Fruit fly (Drosophila melanogaster) whole organism, adult: Measurements from ENCODE around the gene CG33281.

Experiments
- CG11617 ChIP-seq: fragments of 200-800 bp; sonication (Bioruptor generic); optimal IDR thresholded peaks from 2 replicates; lab custom pipeline; 2017; ENCODE audit warnings: mild to moderate bottlenecking, missing biosample characterization, missing genetic modification reagents, missing genetic modification characterization
- CG12768 ChIP-seq: fragments of 200-800 bp; sonication (Bioruptor generic); optimal IDR thresholded peaks from 2 replicates; lab custom pipeline; 2017; ENCODE audit warnings: missing biosample characterization, missing genetic modification characterization, mild to moderate bottlenecking, moderate library complexity, missing genetic modification reagents
- CG14711 ChIP-seq: fragments of 200-800 bp; sonication (Bioruptor generic); optimal IDR thresholded peaks from 2 replicates; lab custom pipeline; 2018; ENCODE audit warnings: missing biosample characterization, mild to moderate bottlenecking, missing genetic modification characterization, moderate library complexity
- CG1620 ChIP-seq: fragments of 200-800 bp; sonication (Bioruptor generic); optimal IDR thresholded peaks from 2 replicates; lab custom pipeline; 2016; ENCODE audit warnings: missing biosample characterization, missing genetic modification characterization
- CG33017 ChIP-seq: fragments of 200-800 bp; sonication (Bioruptor generic); optimal IDR thresholded peaks from 2 replicates; lab custom pipeline; 2018; ENCODE audit warnings: missing biosample characterization, mild to moderate bottlenecking, missing genetic modification characterization, moderate library complexity
- CG5204 ChIP-seq: fragments of 200-800 bp; sonication (Bioruptor generic); optimal IDR thresholded peaks from 2 replicates; lab custom pipeline; 2016; ENCODE audit warnings: missing biosample characterization, missing genetic modification characterization
- CG7045 ChIP-seq: fragments of 200-800 bp; sonication (Bioruptor generic); optimal IDR thresholded peaks from 2 replicates; lab custom pipeline; 2017; ENCODE audit warnings: missing biosample characterization, mild to moderate bottlenecking, missing genetic modification characterization
- CG7101 ChIP-seq: fragments of 200-800 bp; sonication (Bioruptor generic); optimal IDR thresholded peaks from 2 replicates; lab custom pipeline; 2018; ENCODE audit warnings: missing biosample characterization, mild to moderate bottlenecking, missing genetic modification characterization, moderate library complexity
- Clk ChIP-seq: fragments of 200-800 bp; sonication (Bioruptor generic); optimal IDR thresholded peaks from 2 replicates; lab custom pipeline; 2017; ENCODE audit warnings: missing biosample characterization, missing genetic modification characterization
- Crg-1 ChIP-seq: fragments of 200-800 bp; sonication (Bioruptor generic); optimal IDR thresholded peaks from 2 replicates; lab custom pipeline; 2016; ENCODE audit warnings: missing biosample characterization, missing genetic modification characterization
- Hr96 ChIP-seq: fragments of 200-800 bp; sonication (Bioruptor generic); optimal IDR thresholded peaks from 2 replicates; lab custom pipeline; 2016; ENCODE audit warnings: missing biosample characterization, missing genetic modification characterization
- Mnt ChIP-seq: fragments of 200-800 bp; sonication (Bioruptor generic); optimal IDR thresholded peaks from 2 replicates; lab custom pipeline; 2016; ENCODE audit warnings: missing biosample characterization, mild to moderate bottlenecking, missing genetic modification characterization
- bab1 ChIP-seq: fragments of 200-800 bp; sonication (Bioruptor generic); optimal IDR thresholded peaks from 3 replicates; lab custom pipeline; 2019; ENCODE audit warnings: missing biosample characterization, mild to moderate bottlenecking, missing genetic modification characterization, moderate library complexity
- cic ChIP-seq: fragments of 200-800 bp; sonication (Bioruptor generic); optimal IDR thresholded peaks from 2 replicates; lab custom pipeline; 2017; ENCODE audit warnings: missing biosample characterization, mild to moderate bottlenecking, missing genetic modification characterization, moderate library complexity
- cnc ChIP-seq, 2 experiments: fragments of >200 bp; optimal IDR thresholded peaks; 2 replicates each; lab custom pipeline; 2017
- kay ChIP-seq: fragments of 200-800 bp; sonication (Bioruptor generic); peaks from one replicate; lab custom pipeline; 2016; ENCODE audit warnings: missing biosample characterization, missing genetic modification characterization, borderline replicate concordance
- ovo ChIP-seq: fragments of 200-800 bp; sonication (Bioruptor generic); optimal IDR thresholded peaks from 2 replicates; lab custom pipeline; 2016; ENCODE audit warnings: missing biosample characterization, missing genetic modification characterization
- pad ChIP-seq: fragments of 200-800 bp; sonication (Bioruptor generic); optimal IDR thresholded peaks from 3 replicates; lab custom pipeline; 2017; ENCODE audit warnings: missing biosample characterization, missing genetic modification characterization, mild to moderate bottlenecking, moderate library complexity, missing genetic modification reagents
- tj ChIP-seq: fragments of 200-800 bp; sonication (Bioruptor generic); optimal IDR thresholded peaks from 3 replicates; lab custom pipeline; 2017; ENCODE audit warnings: missing biosample characterization, mild to moderate bottlenecking, missing genetic modification characterization, moderate library complexity
- toe ChIP-seq: fragments of 200-800 bp; sonication (Bioruptor generic); optimal IDR thresholded peaks from 2 replicates; lab custom pipeline; 2016; ENCODE audit warnings: missing biosample characterization, missing genetic modification characterization

CG33281 gene

dm6 chr2L:3332514-3332913, 8.5 kb downstream of the CG33281 start, which contains the start of gene CG15408:
Gene CG15408 (plus strand): TSS chr2L:3332814.
- TF ChIP-seq CG11617 = no peak
- TF ChIP-seq CG5204 = no peak
- no peak for TF ChIP-seq toe (GFP tag; lab: Kevin White, UChicago)
- TF ChIP-seq bab1 (GFP tag; lab: Kevin White, UChicago) = no peak
- no peak for TF ChIP-seq CG7045 (GFP tag; lab: Kevin White, UChicago)
- no peak for TF ChIP-seq CG14711 (tag; lab: Kevin White, UChicago)

DNA sequence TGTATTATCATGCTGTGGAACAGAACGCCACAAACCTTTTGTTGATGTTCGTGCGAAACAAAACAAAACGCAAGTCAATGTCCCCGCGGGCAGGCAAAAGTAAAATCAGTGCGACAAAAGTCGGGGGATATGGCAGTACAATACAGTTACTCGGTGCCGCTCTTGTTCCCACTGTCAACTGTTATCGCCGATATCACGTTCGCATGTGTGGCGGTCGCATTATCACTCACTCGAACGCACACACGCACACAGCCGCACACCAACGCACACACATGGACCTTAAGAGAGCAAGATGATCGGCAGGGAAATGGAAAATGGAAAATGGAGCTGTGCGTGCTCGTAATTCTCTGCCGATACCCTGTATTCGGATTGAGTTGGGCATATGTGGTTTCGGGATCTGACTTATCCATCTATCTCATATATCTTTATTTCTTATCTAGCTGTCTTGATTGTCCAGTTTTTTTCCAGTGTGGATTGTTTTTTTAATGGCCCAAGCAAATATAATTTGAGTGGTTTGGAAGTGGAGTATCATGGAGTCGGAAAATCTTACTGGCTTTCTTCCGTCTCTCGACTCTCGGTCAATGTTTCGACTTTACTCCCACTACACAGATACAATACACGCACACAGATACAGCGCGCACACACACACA, 14.7 kb downstream of the CG33281 start:
- TF ChIP-seq Clk (no peak), CG1620 (GFP tag; lab: Kevin White, UChicago) (no peak), CG12768 (GFP tag; lab: Kevin White, UChicago) (no peak), pad (GFP tag; lab: Kevin White, UChicago) (no peak), CG5204 (no peak)

dm6 chr2L:3339420-3339819, 15.4 kb downstream of the CG33281 start:
- TF ChIP-seq ovo (GFP tag; lab: Kevin White, UChicago) (no peak), Clk (no peak), CG7045 (GFP tag; lab: Kevin White, UChicago) (no peak), tj (GFP tag; lab: Kevin White, UChicago) (no peak), Hr96 (no peak), CG12768 (GFP tag; lab: Kevin White, UChicago) (no peak), CG33017 (tag; lab: Kevin White, UChicago) (no peak), bab1 (GFP tag; lab: Kevin White, UChicago) (no peak), cnc (optimal IDR thresholded peaks at IDR 0.05; lab: Kevin White, UChicago) (no peak), CG14711 (tag; lab: Kevin White, UChicago) (no peak)

DNA sequence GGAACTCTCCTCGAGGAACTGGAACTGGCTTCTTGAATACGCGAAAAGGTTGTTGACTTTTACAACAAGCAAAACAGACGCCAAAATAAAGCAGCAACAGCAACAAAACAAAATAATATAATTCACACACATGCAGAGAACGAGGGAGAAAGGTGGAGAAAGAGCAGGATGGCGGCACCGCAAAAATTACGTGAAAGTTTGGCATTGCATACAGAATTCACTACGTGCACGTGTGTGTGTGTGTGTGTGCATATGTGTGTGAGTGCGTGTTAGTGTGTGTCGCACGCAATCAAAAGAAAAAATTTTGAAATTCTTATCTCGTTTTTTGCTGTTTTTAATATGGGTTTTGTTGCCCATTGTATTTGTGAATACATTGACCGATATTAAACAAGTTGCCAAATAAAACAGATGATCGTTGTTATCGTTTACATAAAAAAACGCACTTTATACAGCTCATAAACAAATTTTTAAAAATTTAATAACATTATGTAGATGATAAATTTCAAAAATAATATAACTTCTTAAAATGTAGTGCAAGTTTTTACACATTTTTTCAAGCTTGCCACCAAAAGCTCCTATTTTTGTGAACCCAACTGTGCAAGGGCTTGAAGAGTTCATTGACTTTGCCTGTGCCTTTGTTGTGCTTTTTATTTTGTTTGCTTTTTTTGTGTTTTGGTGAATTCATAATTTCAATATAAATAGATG, 17.3 kb downstream of the CG33281 start:
- TF ChIP-seq bab1 (GFP tag; lab: Kevin White, UChicago) (no peak), CG7101 (tag; lab: Kevin White, UChicago) (no peak), kay (GFP tag; lab: Kevin White, UChicago) (no peak), CG5204 (no peak), Mnt (no peak), toe (GFP tag; lab: Kevin White, UChicago) (no peak), Crg-1 (GFP tag; lab: Kevin White, UChicago) (no peak), cnc (optimal IDR thresholded peaks at IDR 0.05; lab: Kevin White, UChicago) (no peak), Clk (no peak), CG33017 (tag; lab: Kevin White, UChicago) (no peak), cic (GFP tag; lab: Kevin White, UChicago) (no peak), tj (GFP tag; lab: Kevin White, UChicago) (no peak), CG12768 (GFP tag; lab: Kevin White, UChicago) (no peak), CG7045 (GFP tag; lab: Kevin White, UChicago) (no peak), CG1620 (GFP tag; lab: Kevin White, UChicago) (no peak), Hr96 (no peak), pad (GFP tag; lab: Kevin White, UChicago) (no peak), CG11617 (no peak), ovo (GFP tag; lab: Kevin White, UChicago) (no peak)

- TF ChIP-seq CG12768 (GFP tag; lab: Kevin White, UChicago) = no peak
- no peak for TF ChIP-seq cnc (optimal IDR thresholded peaks at IDR 0.05; lab: Kevin White, UChicago)
- TF ChIP-seq CG33017 (tag; lab: Kevin White, UChicago) = no peak
- no peak for TF ChIP-seq toe (GFP tag; lab: Kevin White, UChicago)
- no peak for TF ChIP-seq CG11617
- no peak for TF ChIP-seq CG14711 (tag; lab: Kevin White, UChicago)
- no peak for TF ChIP-seq kay (GFP tag; lab: Kevin White, UChicago)
- no peak for TF ChIP-seq Mnt
- no peak for TF ChIP-seq tj (GFP tag; lab: Kevin White, UChicago)
These were observed 18.3 kb downstream of the CG33281 start for dm6 chr2L:3342369-3342768.

- peak; percentile 66 for TF ChIP-seq tj (GFP tag; lab: Kevin White, UChicago)
- no peak for TF ChIP-seq CG14711 (tag; lab: Kevin White, UChicago)
These were observed 21.9 kb downstream of the CG33281 start for dm6 chr2L:3345763-3346482.

DNA sequence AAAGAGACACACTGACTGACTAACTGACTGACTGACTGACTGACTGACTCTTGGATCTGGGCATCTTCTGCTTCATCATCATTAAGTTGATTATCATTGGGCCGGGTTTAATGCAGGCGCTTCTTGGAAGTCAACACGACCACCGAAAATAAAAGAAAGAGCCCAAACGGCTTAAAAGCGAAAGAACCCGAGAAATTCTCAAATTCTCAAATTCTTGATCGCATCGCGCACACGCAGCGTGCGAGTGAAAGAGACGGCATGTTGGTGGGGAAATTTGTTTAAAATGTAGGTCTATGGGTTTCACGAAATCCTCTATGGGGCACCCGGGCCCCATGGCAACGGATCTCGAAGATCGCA, 22.4 kb downstream of the CG33281 start:
- TF ChIP-seq kay (GFP tag; lab: Kevin White, UChicago) = no peak
- TF ChIP-seq CG14711 (tag; lab: Kevin White, UChicago) = no peak
- TF ChIP-seq toe (GFP tag; lab: Kevin White, UChicago) = no peak
- TF ChIP-seq ovo (GFP tag; lab: Kevin White, UChicago) = no peak
- TF ChIP-seq cnc (optimal IDR thresholded peaks at IDR 0.05; lab: Kevin White, UChicago) = no peak
- TF ChIP-seq Crg-1 (GFP tag; lab: Kevin White, UChicago) = no peak
